Worm (Caenorhabditis elegans): Measurements from ENCODE around the gene natb-1.

The natb-1 gene

ce11 chrV:8000929-8001513, 17.8 kb upstream of the natb-1 start, which contains the start of gene Y97E10AR.1:
Gene Y97E10AR.1, plus strand, starts transcription at chrV:8001463.
- TF ChIP-seq nhr-11 (tag; optimal IDR thresholded peaks at IDR 0.05) (peak; percentile 49), hpl-2 (GFP tag; optimal IDR thresholded peaks at IDR 0.05) (no peak), mab-9 (GFP tag; IDR thresholded peaks at IDR 0.05) (0 out of 2 replicates have a peak, but pooled peaks have one; percentile 17), vab-15 (tag; optimal IDR thresholded peaks at IDR 0.05) (no peak), nhr-84 (tag; optimal IDR thresholded peaks at IDR 0.05) (no peak), ets-5 (GFP tag; IDR thresholded peaks at IDR 0.05) (no peak), ceh-88 (GFP tag; IDR thresholded peaks at IDR 0.05) (peak; percentile 29; the same call in 1 of the 2 replicates), blmp-1 (tag; optimal IDR thresholded peaks at IDR 0.05) (peak; percentile 96), nhr-77 (tag; optimal IDR thresholded peaks at IDR 0.05) (peak; percentile 77), tbx-2 (tag; optimal IDR thresholded peaks at IDR 0.05) (peak; percentile 80), lin-13 (GFP tag; optimal IDR thresholded peaks at IDR 0.05) (peak; percentile 50), unc-30 (tag; optimal IDR thresholded peaks at IDR 0.05) (no peak), rnt-1 (tag; optimal IDR thresholded peaks at IDR 0.05) (peak; percentile 70), hlh-17 (GFP tag; optimal IDR thresholded peaks at IDR 0.05; ENCODE audit: borderline replicate concordance) (no peak), pqm-1 (tag; optimal IDR thresholded peaks at IDR 0.05) (no peak), aly-2 (tag; optimal IDR thresholded peaks at IDR 0.05) (no peak), efl-1 (optimal IDR thresholded peaks at IDR 0.05) (peak; percentile 66 to 68), efl-1 (GFP tag; optimal IDR thresholded peaks at IDR 0.05 in 1 of 2) (peak; percentile 50 to 96), snpc-4 (tag; optimal IDR thresholded peaks at IDR 0.05) (peak; percentile 3), nhr-85 (tag) (peak; percentile 57), zag-1 (tag; optimal IDR thresholded peaks at IDR 0.05) (peak; percentile 72), isw-1 (GFP tag; IDR thresholded peaks at IDR 0.05) (peak; percentile 69), ceh-63 (GFP tag; optimal IDR thresholded peaks at IDR 0.05) (no peak), lin-15B (tag; optimal IDR thresholded peaks at IDR 0.05) (peak; percentile 13), jun-1 (tag; optimal IDR thresholded peaks at IDR 0.05) (peak; percentile 48), dsc-1 (tag; optimal IDR thresholded peaks at IDR 0.05) (peak; percentile 69), nhr-71 (tag; optimal IDR thresholded peaks at IDR 0.05) (peak; percentile 91), lin-39 (tag; optimal IDR thresholded peaks at IDR 0.05) (peak; percentile 51), lsy-2 (tag; optimal IDR thresholded peaks at IDR 0.05) (peak; percentile 68 to 89), nhr-20 (tag; optimal IDR thresholded peaks at IDR 0.05) (peak; percentile 76), irx-1 (tag; optimal IDR thresholded peaks at IDR 0.05) (peak; percentile 77), pag-3 (tag; optimal IDR thresholded peaks at IDR 0.05; ENCODE audit: borderline replicate concordance, insufficient read depth) (peak; percentile 75), lin-14 (GFP tag; optimal IDR thresholded peaks at IDR 0.05) (peak; percentile 98), sup-37 (GFP tag; optimal IDR thresholded peaks at IDR 0.05) (no peak), fkh-8 (tag; optimal IDR thresholded peaks at IDR 0.05) (peak; percentile 93), lin-35 (GFP tag; optimal IDR thresholded peaks at IDR 0.05) (peak; percentile 40 to 64), egl-13 (tag; optimal IDR thresholded peaks at IDR 0.05) (peak; percentile 73), xbp-1 (tag; optimal IDR thresholded peaks at IDR 0.05) (peak; percentile 67), egl-27 (tag; optimal IDR thresholded peaks at IDR 0.05) (peak in 1 of 2 experiments; percentile 50), mep-1 (tag; optimal IDR thresholded peaks at IDR 0.05) (peak; percentile 76), ztf-4 (tag; optimal IDR thresholded peaks at IDR 0.05) (peak; percentile 48), ceh-90 (tag; optimal IDR thresholded peaks at IDR 0.05) (no peak), nhr-47 (tag; optimal IDR thresholded peaks at IDR 0.05) (peak; percentile 86), grh-1 (GFP tag; IDR thresholded peaks at IDR 0.05) (no peak), ceh-82 (tag; optimal IDR thresholded peaks at IDR 0.05) (peak in 2 of 3 experiments; percentile 17 to 68), tlp-1 (tag; optimal IDR thresholded peaks at IDR 0.05) (no peak), Y116A8C.19 (tag; optimal IDR thresholded peaks at IDR 0.05; ENCODE audit: borderline replicate concordance) (no peak), mef-2 (tag; optimal IDR thresholded peaks at IDR 0.05) (peak; percentile 70), sptf-1 (tag; optimal IDR thresholded peaks at IDR 0.05) (no peak), fos-1 (tag; optimal IDR thresholded peaks at IDR 0.05) (no peak), lir-3 (tag; optimal IDR thresholded peaks at IDR 0.05; ENCODE audit: poor library complexity) (peak; percentile 70), ces-1 (GFP tag; optimal IDR thresholded peaks at IDR 0.05) (no peak), snu-23 (GFP tag; optimal IDR thresholded peaks at IDR 0.05) (peak; percentile 81)

Data from whole organism, L1 larva.